Fruit fly (Drosophila melanogaster): ENCODE data around the gene Hsp23.

The Hsp23 gene

dm6 chr3L:9431848-9432623 lies 50.4 kb downstream of the Hsp23 start (continued):
- peak; percentile 75 for TF ChIP-seq sd (tag; optimal IDR thresholded peaks at IDR 0.05)
- peak; percentile 22; the same call in 1 of the 2 replicates for TF ChIP-seq sob (GFP tag; IDR thresholded peaks at IDR 0.05)
- no peak for TF ChIP-seq toy (GFP tag; IDR thresholded peaks at IDR 0.05)
- peak in 1 of 2 experiments; percentile 44 for TF ChIP-seq Trl (optimal IDR thresholded peaks at IDR 0.05)
- TF ChIP-seq Trl (GFP tag; optimal IDR thresholded peaks at IDR 0.05) = no peak
- TF ChIP-seq cg (GFP tag; optimal IDR thresholded peaks at IDR 0.05) = peak; percentile 8
- 0 out of 2 replicates have a peak, but pooled peaks have one; percentile 23 for TF ChIP-seq ara (GFP tag; IDR thresholded peaks at IDR 0.05)
- TF ChIP-seq CG8281 (tag; optimal IDR thresholded peaks at IDR 0.05) = no peak
- TF ChIP-seq CG6765 (GFP tag; optimal IDR thresholded peaks at IDR 0.05) = no peak

Data from whole organism, embryonic.